Worm (Caenorhabditis elegans): ENCODE data around the gene C18A11.3.
A peak's percentile ranks its signal among the peaks of the same experiment; 100 is the strongest.

Gene C18A11.3

ce11 chrX:8052055-8052454, 8.9 kb upstream of the C18A11.3 start:
- no peak for TF ChIP-seq F13H6.1 (tag; optimal IDR thresholded peaks at IDR 0.05)

ce11 chrX:8053008-8053441, 7.9 kb upstream of the C18A11.3 start:
- TF ChIP-seq nhr-129 (tag; optimal IDR thresholded peaks at IDR 0.05) (peak; percentile 30), nhr-21 (tag; optimal IDR thresholded peaks at IDR 0.05) (no peak), lsy-2 (tag; optimal IDR thresholded peaks at IDR 0.05) (peak in 1 of 2 experiments; percentile 39), sma-9 (GFP tag; optimal IDR thresholded peaks at IDR 0.05) (peak; percentile 48), sma-9 (tag; optimal IDR thresholded peaks at IDR 0.05) (no peak), F13H6.1 (tag; optimal IDR thresholded peaks at IDR 0.05) (peak; percentile 80)

ce11 chrX:8054478-8054877, 6.4 kb upstream of the C18A11.3 start:
- TF ChIP-seq peb-1 (tag; optimal IDR thresholded peaks at IDR 0.05) (no peak), lin-39 (tag; optimal IDR thresholded peaks at IDR 0.05) (no peak), fos-1 (tag; optimal IDR thresholded peaks at IDR 0.05) (no peak), nhr-237 (tag; optimal IDR thresholded peaks at IDR 0.05) (no peak), ztf-1 (GFP tag; conservative IDR thresholded peaks at IDR 0.05) (no peak), sem-4 (tag; optimal IDR thresholded peaks at IDR 0.05) (no peak), lin-13 (GFP tag; optimal IDR thresholded peaks at IDR 0.05) (no peak), ztf-11 (tag; optimal IDR thresholded peaks at IDR 0.05) (no peak), gmeb-1 (tag; optimal IDR thresholded peaks at IDR 0.05) (no peak), nhr-129 (tag; optimal IDR thresholded peaks at IDR 0.05) (no peak), dmd-4 (tag; optimal IDR thresholded peaks at IDR 0.05) (no peak), nhr-10 (tag; optimal IDR thresholded peaks at IDR 0.05) (no peak), egl-27 (tag; optimal IDR thresholded peaks at IDR 0.05) (no peak), R02D3.7 (tag; optimal IDR thresholded peaks at IDR 0.05) (no peak), sma-9 (GFP tag; optimal IDR thresholded peaks at IDR 0.05) (no peak), sma-9 (tag; optimal IDR thresholded peaks at IDR 0.05) (no peak), crh-2 (tag; optimal IDR thresholded peaks at IDR 0.05) (no peak), lin-11 (tag; optimal IDR thresholded peaks at IDR 0.05) (no peak)

ce11 chrX:8057791-8058270, 3.1 kb upstream of the C18A11.3 start, which contains the start of gene dim-1:
dim-1 (minus strand) TSS chrX:8058220.
- TF ChIP-seq lsy-2 (tag; optimal IDR thresholded peaks at IDR 0.05) (no peak), unc-55 (GFP tag; optimal IDR thresholded peaks at IDR 0.05) (peak; percentile 25), C34F6.9 (tag; optimal IDR thresholded peaks at IDR 0.05) (peak; percentile 64)

DNA sequence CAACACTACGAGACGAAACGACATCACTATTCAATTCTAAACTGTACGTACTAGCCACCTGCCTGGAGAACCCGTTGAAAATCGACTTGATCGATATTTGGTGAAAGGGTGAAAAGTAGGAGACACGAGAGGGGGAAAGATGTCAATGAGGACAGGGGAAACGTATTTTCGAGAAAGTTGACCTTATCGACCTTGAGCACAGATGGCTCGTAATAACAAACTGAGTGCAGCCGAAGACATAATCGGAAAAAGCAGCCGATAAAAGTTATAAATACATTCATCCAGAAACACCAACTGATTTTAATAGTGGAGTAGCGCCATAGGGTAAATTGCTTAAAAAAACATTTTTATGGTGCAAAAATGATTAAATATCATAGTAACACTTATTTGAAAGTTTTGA, 924 bp upstream of the C18A11.3 start:
- no peak for TF ChIP-seq mab-5 (tag; optimal IDR thresholded peaks at IDR 0.05)
- TF ChIP-seq ceh-82 (tag; optimal IDR thresholded peaks at IDR 0.05) = no peak
- TF ChIP-seq C34F6.9 (tag; optimal IDR thresholded peaks at IDR 0.05) = no peak
- no peak for TF ChIP-seq ZK546.5 (tag; optimal IDR thresholded peaks at IDR 0.05)

DNA sequence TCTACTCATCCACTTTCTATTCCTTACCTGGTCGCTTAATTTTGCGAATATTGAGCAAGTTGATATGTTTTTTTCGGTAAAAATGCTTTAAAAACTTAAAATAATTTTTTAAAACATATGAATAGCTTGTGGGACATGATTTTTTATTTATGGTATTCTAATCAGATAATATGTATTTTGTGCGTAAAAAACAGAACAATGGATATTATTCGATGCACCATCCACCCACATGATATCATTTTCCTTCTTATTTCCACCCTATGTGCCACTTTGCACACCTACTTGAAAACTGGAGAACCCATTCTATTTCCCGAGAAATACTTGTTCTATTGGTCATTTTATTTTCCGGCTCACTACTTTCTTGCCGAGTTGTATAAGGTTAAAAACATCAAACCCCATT, 6.3 kb downstream of the C18A11.3 start, which contains the start of gene C18A11.2:
Gene C18A11.2 (plus strand): TSS at position 301 of the 400 bp plus-strand sequence.
- TF ChIP-seq nhr-6 (tag; optimal IDR thresholded peaks at IDR 0.05) = no peak

DNA sequence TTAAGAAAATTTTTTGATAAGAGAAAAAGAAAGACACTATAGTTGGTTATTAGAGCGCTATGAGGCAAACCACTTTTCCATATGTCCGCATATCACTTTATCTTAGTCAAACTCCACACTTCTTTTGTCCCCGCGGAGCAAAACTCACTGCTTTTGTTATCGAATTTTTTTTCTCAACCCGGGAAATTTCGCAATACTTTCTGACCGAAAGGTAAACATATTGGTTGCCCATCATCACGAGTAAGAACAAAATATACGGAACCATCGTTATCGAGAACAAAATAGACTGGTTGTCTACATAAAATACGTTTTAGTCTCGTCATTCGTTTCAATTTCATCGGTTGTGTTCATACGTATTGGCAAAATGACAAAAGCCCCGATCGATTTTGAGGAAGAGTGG, 8.4 kb downstream of the C18A11.3 start, which contains the start of gene C18A11.1:
Gene C18A11.1 (plus strand): TSS at position 36 of the 400 bp plus-strand sequence.
- TF ChIP-seq nhr-23 (tag; optimal IDR thresholded peaks at IDR 0.05) (no peak), nhr-11 (tag; optimal IDR thresholded peaks at IDR 0.05) (no peak), nhr-129 (tag; optimal IDR thresholded peaks at IDR 0.05) (peak; percentile 35), ZK546.5 (tag; optimal IDR thresholded peaks at IDR 0.05) (no peak), dmd-4 (tag; optimal IDR thresholded peaks at IDR 0.05) (no peak), F13H6.1 (tag; optimal IDR thresholded peaks at IDR 0.05) (peak; percentile 40), sem-4 (tag; optimal IDR thresholded peaks at IDR 0.05) (no peak), ceh-16 (tag; optimal IDR thresholded peaks at IDR 0.05) (no peak), snpc-4 (tag; optimal IDR thresholded peaks at IDR 0.05) (no peak), C34F6.9 (tag; optimal IDR thresholded peaks at IDR 0.05) (no peak), egl-27 (tag; optimal IDR thresholded peaks at IDR 0.05) (no peak), gmeb-1 (tag; optimal IDR thresholded peaks at IDR 0.05) (peak; percentile 49), unc-55 (GFP tag; optimal IDR thresholded peaks at IDR 0.05) (no peak), elt-1 (tag; optimal IDR thresholded peaks at IDR 0.05) (no peak), lin-39 (tag; optimal IDR thresholded peaks at IDR 0.05) (no peak), nhr-21 (tag; optimal IDR thresholded peaks at IDR 0.05) (no peak), nhr-237 (tag; optimal IDR thresholded peaks at IDR 0.05) (no peak), crh-2 (tag; optimal IDR thresholded peaks at IDR 0.05) (peak; percentile 40), unc-39 (tag; optimal IDR thresholded peaks at IDR 0.05) (no peak), mab-5 (tag; optimal IDR thresholded peaks at IDR 0.05) (no peak), zag-1 (tag; optimal IDR thresholded peaks at IDR 0.05) (no peak), ceh-82 (tag; optimal IDR thresholded peaks at IDR 0.05) (no peak), R02D3.7 (tag; optimal IDR thresholded peaks at IDR 0.05) (no peak), fos-1 (tag; optimal IDR thresholded peaks at IDR 0.05) (peak; percentile 29)

Measured in whole organism, L2 larva.